Worm (Caenorhabditis elegans) whole organism, mixed stage, embryonic: Measurements from ENCODE around the gene end-1.

ENCODE experiments used
- M03D4.4 ChIP-seq: sonication (generic microtip); optimal IDR thresholded peaks from 2 replicates; lab custom pipeline; 2017; ENCODE audit warnings: mild to moderate bottlenecking, missing genetic modification characterization, missing compliant biosample characterization
- blmp-1 ChIP-seq: fragments of 150-350 bp; optimal IDR thresholded peaks from 2 replicates; lab custom pipeline; 2014; ENCODE audit warnings: missing biosample characterization, missing genetic modification characterization
- ceh-39 ChIP-seq: fragments of 150-350 bp; optimal IDR thresholded peaks from 2 replicates; lab custom pipeline; 2014; ENCODE audit warnings: missing biosample characterization, missing genetic modification characterization
- ceh-43 ChIP-seq: fragments of 200-800 bp; sonication (Bioruptor generic); optimal IDR thresholded peaks from 2 replicates; lab custom pipeline; 2018; ENCODE audit warnings: mild to moderate bottlenecking, missing genetic modification characterization, moderate library complexity, missing compliant biosample characterization
- ces-1 ChIP-seq: fragments of 150-350 bp; optimal IDR thresholded peaks from 2 replicates; lab custom pipeline; 2014; ENCODE audit warnings: missing biosample characterization, missing genetic modification reagents, missing genetic modification characterization
- cnd-1 ChIP-seq: fragments of 200-800 bp; sonication (Bioruptor generic); optimal IDR thresholded peaks from 2 replicates; lab custom pipeline; 2018; ENCODE audit warnings: mild to moderate bottlenecking, missing genetic modification characterization, missing compliant biosample characterization
- elt-1 ChIP-seq: sonication (generic microtip); optimal IDR thresholded peaks from 2 replicates; lab custom pipeline; 2017; ENCODE audit warnings: missing genetic modification characterization, mild to moderate bottlenecking, missing compliant biosample characterization, antibody characterized with exemption, moderate library complexity, borderline replicate concordance; ENCODE audit not compliant: insufficient read depth
- flh-1 ChIP-seq: fragments of 200-800 bp; sonication (Bioruptor generic); optimal IDR thresholded peaks from 2 replicates; lab custom pipeline; 2018; ENCODE audit warnings: mild to moderate bottlenecking, missing genetic modification characterization, moderate library complexity, missing compliant biosample characterization
- ham-2 ChIP-seq: fragments of 200-800 bp; sonication (Bioruptor generic); optimal IDR thresholded peaks from 2 replicates; lab custom pipeline; 2018; ENCODE audit warnings: mild to moderate bottlenecking, missing genetic modification characterization, missing compliant biosample characterization
- lin-32 ChIP-seq: fragments of 200-800 bp; sonication (Bioruptor generic); optimal IDR thresholded peaks from 2 replicates; lab custom pipeline; 2018; ENCODE audit warnings: mild to moderate bottlenecking, missing genetic modification characterization, missing compliant biosample characterization
- mab-5 ChIP-seq: fragments of 150-350 bp; optimal IDR thresholded peaks from 2 replicates; lab custom pipeline; 2014; ENCODE audit warnings: missing biosample characterization, missing genetic modification characterization
- mls-2 ChIP-seq: sonication (generic microtip); optimal IDR thresholded peaks from 2 replicates; lab custom pipeline; 2016; ENCODE audit warnings: mild to moderate bottlenecking, missing genetic modification characterization, moderate library complexity, missing compliant biosample characterization
- nhr-12 ChIP-seq: fragments of 150-350 bp; optimal IDR thresholded peaks from 2 replicates; lab custom pipeline; 2014; ENCODE audit warnings: missing biosample characterization, missing genetic modification characterization
- nhr-76 ChIP-seq: sonication (generic microtip); optimal IDR thresholded peaks from 2 replicates; lab custom pipeline; 2017; ENCODE audit warnings: missing biosample characterization, missing genetic modification characterization
- pha-4 ChIP-seq: fragments of 150-350 bp; optimal IDR thresholded peaks from 2 replicates; lab custom pipeline; 2018; ENCODE audit warnings: missing biosample characterization, missing genetic modification reagents, missing genetic modification characterization
- sem-2 ChIP-seq: fragments of 200-800 bp; sonication (Bioruptor generic); optimal IDR thresholded peaks from 2 replicates; lab custom pipeline; 2018; ENCODE audit warnings: mild to moderate bottlenecking, missing genetic modification characterization, missing compliant biosample characterization
- tbx-8 ChIP-seq: fragments of 200-800 bp; sonication (Bioruptor generic); optimal IDR thresholded peaks from 2 replicates; lab custom pipeline; 2018; ENCODE audit warnings: mild to moderate bottlenecking, missing genetic modification characterization, moderate library complexity, missing compliant biosample characterization
- unc-39 ChIP-seq: fragments of 150-350 bp; optimal IDR thresholded peaks from 2 replicates; lab custom pipeline; 2014; ENCODE audit warnings: missing biosample characterization, missing genetic modification characterization
- unc-62 ChIP-seq: fragments of 150-350 bp; optimal IDR thresholded peaks from 2 replicates; lab custom pipeline; 2014; ENCODE audit warnings: missing biosample characterization, missing genetic modification reagents, missing genetic modification characterization
- zip-8 ChIP-seq: fragments of 150-350 bp; optimal IDR thresholded peaks from 2 replicates; lab custom pipeline; 2014; ENCODE audit warnings: missing biosample characterization, missing genetic modification characterization
- ztf-11 ChIP-seq: fragments of 150-350 bp; optimal IDR thresholded peaks from 2 replicates; lab custom pipeline; 2014; ENCODE audit warnings: missing biosample characterization, missing genetic modification characterization

Gene end-1

ce11 chrV:14027384-14027783, 42.5 kb downstream of the end-1 start, which contains the start of gene T08G5.3:
Gene T08G5.3 (minus strand): TSS chrV:14027484.
- TF ChIP-seq sem-2 (GFP tag; lab: Kevin White, UChicago) (no peak), M03D4.4 (tag; lab: Kevin White, UChicago) (no peak), flh-1 (GFP tag; lab: Kevin White, UChicago) (no peak), unc-62 (GFP tag; lab: Kevin White, UChicago) (no peak), pha-4 (tag; lab: Kevin White, UChicago) (no peak), mls-2 (tag; lab: Kevin White, UChicago) (no peak), elt-1 (no peak), ztf-11 (tag; lab: Kevin White, UChicago) (no peak), blmp-1 (tag; lab: Kevin White, UChicago) (no peak), lin-32 (GFP tag; lab: Kevin White, UChicago) (no peak), unc-39 (tag; lab: Kevin White, UChicago) (no peak), mab-5 (no peak), zip-8 (tag; lab: Kevin White, UChicago) (no peak), nhr-12 (tag; lab: Kevin White, UChicago) (no peak), tbx-8 (GFP tag; lab: Kevin White, UChicago) (no peak), ceh-43 (no peak), ham-2 (GFP tag; lab: Kevin White, UChicago) (no peak), ces-1 (GFP tag; lab: Kevin White, UChicago) (no peak)
- TF ChIP-seq, all 35 proteins: peak for 0

- TF ChIP-seq cnd-1 (peak; percentile 14), ceh-39 (tag; lab: Kevin White, UChicago) (no peak), zip-8 (tag; lab: Kevin White, UChicago) (no peak)
- TF ChIP-seq, all 35 proteins: peak for 1
These were observed 43.4 kb downstream of the end-1 start for ce11 chrV:14028256-14028743.

ce11 chrV:14033649-14034048, 48.7 kb downstream of the end-1 start, which contains the start of gene ins-10:
Gene ins-10 (plus strand): TSS chrV:14033949.
- TF ChIP-seq ces-1 (GFP tag; lab: Kevin White, UChicago) (no peak), elt-1 (no peak), mls-2 (tag; lab: Kevin White, UChicago) (no peak), flh-1 (GFP tag; lab: Kevin White, UChicago) (no peak), nhr-76 (tag; lab: Kevin White, UChicago) (no peak), nhr-12 (tag; lab: Kevin White, UChicago) (no peak), tbx-8 (GFP tag; lab: Kevin White, UChicago) (no peak)
- TF ChIP-seq, all 35 proteins: peak for 0
